Fruit fly (Drosophila melanogaster) S2 (cell line): ENCODE measurements around the gene Ir7g.

Experiments
- CG8478 ChIP-seq: fragments of >200 bp; optimal IDR thresholded peaks from 2 replicates; lab custom pipeline; 2018
- CTCF ChIP-seq, 2 experiments: fragments of >200 bp; optimal IDR thresholded peaks; 2 replicates each; lab custom pipeline; 2018

Gene Ir7g

dm6 chrX:7901153-7902038, 16.9 kb downstream of the Ir7g start, which contains the start of the genes RpS6 and bys:
Gene RpS6 (minus strand): TSS chrX:7901331.
Gene bys (plus strand): TSS chrX:7901880.
- TF ChIP-seq CTCF (optimal IDR thresholded peaks at IDR 0.05; lab: Kevin White, UChicago) (peak in 1 of 2 experiments; percentile 2), CG8478 (lab: Kevin White, UChicago) (no peak)

DNA sequence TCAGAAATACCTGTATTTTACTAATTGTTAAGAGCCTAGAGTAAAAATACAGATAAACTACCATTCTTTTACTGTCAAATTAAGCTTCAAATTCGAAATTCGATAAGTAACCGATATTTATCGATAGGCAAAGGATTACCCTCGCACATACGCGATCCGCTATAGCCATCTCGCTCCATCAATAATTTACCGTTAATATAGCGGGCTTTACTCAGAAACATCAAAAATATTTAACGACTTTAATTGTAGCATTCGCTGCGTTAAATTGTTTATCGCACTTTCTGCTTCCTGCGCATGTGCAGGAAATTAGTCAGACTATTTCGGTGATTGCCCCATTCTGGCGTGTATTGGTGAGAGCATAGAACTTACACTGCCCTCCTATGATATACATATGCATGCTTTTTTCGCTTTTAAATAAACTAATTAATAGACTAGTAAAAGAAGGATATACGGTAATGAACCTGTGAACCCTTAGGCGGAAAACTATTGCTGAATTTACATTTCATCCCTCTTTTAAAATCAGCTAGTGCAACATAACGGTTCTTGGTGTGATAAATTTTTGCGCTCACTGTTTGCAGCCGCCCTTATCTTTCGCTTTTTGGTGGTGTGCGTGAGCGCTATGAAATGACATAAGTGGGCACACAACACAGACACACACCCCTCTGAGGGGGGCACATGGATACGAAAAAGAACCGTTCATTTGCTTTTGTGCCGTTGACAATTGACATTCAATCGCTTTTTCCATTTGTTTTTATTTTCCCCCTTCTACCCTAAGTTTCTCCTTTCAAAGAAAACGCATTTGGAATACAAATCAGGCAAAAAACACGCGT, 24.0 kb downstream of the Ir7g start, which contains the start of the genes dpr14 and spidey:
Gene dpr14 (minus strand): TSS at position 48 of the 830 bp plus-strand sequence.
Gene spidey (plus strand): TSS at position 693 of the 830 bp plus-strand sequence.
- TF ChIP-seq CG8478 (lab: Kevin White, UChicago) (no peak), CTCF (optimal IDR thresholded peaks at IDR 0.05; lab: Kevin White, UChicago) (no peak)

DNA sequence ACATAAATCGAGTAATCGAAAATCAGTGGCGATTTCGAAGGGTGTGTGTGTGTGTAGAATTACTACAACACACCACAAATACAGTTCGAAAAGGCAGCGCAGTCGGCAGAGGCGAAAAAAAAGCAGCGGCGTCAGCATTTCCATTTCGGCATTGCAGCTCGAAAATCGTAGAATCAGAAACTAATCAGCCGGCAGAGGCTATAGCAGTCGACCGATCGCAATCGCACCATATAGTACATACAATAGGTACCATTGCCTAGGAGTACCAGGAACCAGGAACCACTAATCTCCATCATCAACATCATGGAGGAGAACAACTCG, 24.6 kb downstream of the Ir7g start:
- no peak for TF ChIP-seq CG8478 (lab: Kevin White, UChicago)
- TF ChIP-seq CTCF (optimal IDR thresholded peaks at IDR 0.05; lab: Kevin White, UChicago) = no peak

- TF ChIP-seq CG8478 (lab: Kevin White, UChicago) (no peak), CTCF (optimal IDR thresholded peaks at IDR 0.05; lab: Kevin White, UChicago) (no peak)
These were observed 25.0 kb downstream of the Ir7g start for dm6 chrX:7909482-7909881.

DNA sequence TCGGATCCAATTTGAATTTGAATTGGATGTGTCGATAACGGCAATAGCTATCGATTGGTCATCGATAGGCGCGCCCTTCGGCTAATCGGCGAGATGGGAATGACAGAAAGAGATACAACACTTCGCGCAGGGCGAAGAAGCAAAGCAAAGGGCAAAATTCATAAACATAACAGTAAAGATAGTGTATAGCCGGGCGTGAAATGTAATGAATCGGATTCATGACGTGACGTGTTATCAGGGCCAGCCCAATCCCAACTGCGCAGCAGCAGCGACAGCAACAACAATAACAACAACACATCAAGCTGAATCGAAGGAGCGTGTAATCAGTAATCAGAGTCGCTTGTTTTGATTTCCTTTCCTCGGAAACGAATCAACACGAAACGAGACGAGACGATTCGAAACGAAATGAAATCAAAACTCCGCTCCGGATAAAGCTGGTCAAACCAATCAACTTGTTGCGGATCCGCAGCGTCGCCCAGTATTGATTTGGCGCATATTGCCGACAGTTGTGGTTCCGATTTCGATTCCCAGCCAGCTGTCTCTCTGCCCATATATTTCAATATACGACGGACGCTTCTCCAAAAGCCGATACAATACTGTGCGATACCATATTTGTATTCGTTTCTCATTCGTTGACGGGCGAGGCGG, 27.6 kb downstream of the Ir7g start, which contains the start of gene snz:
Gene snz (plus strand): TSS at position 107 of the 648 bp plus-strand sequence.
- TF ChIP-seq CG8478 (lab: Kevin White, UChicago) (no peak), CTCF (optimal IDR thresholded peaks at IDR 0.05; lab: Kevin White, UChicago) (no peak)

- peak in 1 of 2 experiments; percentile 2 for TF ChIP-seq CTCF (optimal IDR thresholded peaks at IDR 0.05; lab: Kevin White, UChicago)
- no peak for TF ChIP-seq CG8478 (lab: Kevin White, UChicago)
These were observed 35.7 kb downstream of the Ir7g start, which contains the start of the genes hdm and Ykt6 for dm6 chrX:7920081-7920688. Gene hdm (minus strand): TSS chrX:7920131. Gene Ykt6 (plus strand): TSS chrX:7920409.

- TF ChIP-seq CTCF (optimal IDR thresholded peaks at IDR 0.05; lab: Kevin White, UChicago) = no peak
- no peak for TF ChIP-seq CG8478 (lab: Kevin White, UChicago)
These were observed 38.6 kb downstream of the Ir7g start for dm6 chrX:7923063-7923462.

DNA sequence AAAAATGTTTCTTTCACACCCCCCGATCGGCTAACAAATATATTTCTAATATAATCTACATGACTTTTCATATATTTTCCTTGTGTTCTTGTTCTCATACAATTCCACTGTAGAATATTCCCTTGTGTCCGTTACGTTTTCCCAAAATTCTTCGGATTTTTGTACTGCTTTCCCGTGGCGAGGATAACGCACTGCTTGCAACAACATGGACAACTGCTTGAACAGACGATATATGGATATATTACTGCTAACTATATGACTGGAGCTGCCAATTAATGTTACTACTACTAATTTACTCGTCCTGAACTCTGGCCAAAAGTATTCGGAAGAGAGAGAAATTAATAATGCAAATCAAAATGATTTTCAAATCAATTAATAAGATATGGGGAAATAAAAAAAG, 40.5 kb downstream of the Ir7g start:
- TF ChIP-seq CTCF (optimal IDR thresholded peaks at IDR 0.05; lab: Kevin White, UChicago) (no peak), CG8478 (lab: Kevin White, UChicago) (no peak)

- no peak for TF ChIP-seq CG8478 (lab: Kevin White, UChicago)
- no peak for TF ChIP-seq CTCF (optimal IDR thresholded peaks at IDR 0.05; lab: Kevin White, UChicago)
These were observed 46.0 kb downstream of the Ir7g start for dm6 chrX:7930236-7931027.

DNA sequence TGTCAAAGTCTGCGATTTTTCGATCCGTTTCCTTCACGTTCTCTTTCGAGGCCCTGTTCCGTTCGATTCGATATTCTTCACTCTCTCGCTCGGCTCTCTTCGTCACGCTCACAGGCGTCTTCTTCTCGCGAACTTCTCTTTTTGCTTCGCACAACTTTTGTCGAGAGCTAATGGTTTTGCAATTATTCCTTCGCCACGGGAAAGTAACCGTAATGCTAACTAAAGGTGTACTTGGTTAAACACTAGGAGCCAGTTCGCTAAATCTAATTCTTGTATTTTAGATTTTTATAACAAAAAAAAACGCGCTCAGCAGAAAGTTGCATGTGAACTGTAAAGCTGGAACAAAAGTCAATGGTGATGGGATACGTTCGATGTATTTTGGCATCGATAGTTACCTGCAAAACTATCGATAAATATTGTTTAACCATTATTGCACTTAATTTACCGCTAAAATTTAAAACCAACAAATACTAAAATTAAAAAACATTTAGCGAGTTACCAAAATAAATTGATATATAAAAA, 46.6 kb downstream of the Ir7g start, which contains the start of gene mahe:
Gene mahe (minus strand): TSS at position 355 of the 522 bp plus-strand sequence.
- TF ChIP-seq CG8478 (lab: Kevin White, UChicago) = no peak
- TF ChIP-seq CTCF (optimal IDR thresholded peaks at IDR 0.05; lab: Kevin White, UChicago) = no peak

- TF ChIP-seq CG8478 (lab: Kevin White, UChicago) (no peak), CTCF (optimal IDR thresholded peaks at IDR 0.05; lab: Kevin White, UChicago) (peak in 1 of 2 experiments; percentile 34)
These were observed 48.9 kb downstream of the Ir7g start, which contains the start of the genes Dhdds and RpS14a for dm6 chrX:7933210-7933915. Gene Dhdds (minus strand): TSS chrX:7933351. Gene RpS14a (plus strand): TSS chrX:7933742.

DNA sequence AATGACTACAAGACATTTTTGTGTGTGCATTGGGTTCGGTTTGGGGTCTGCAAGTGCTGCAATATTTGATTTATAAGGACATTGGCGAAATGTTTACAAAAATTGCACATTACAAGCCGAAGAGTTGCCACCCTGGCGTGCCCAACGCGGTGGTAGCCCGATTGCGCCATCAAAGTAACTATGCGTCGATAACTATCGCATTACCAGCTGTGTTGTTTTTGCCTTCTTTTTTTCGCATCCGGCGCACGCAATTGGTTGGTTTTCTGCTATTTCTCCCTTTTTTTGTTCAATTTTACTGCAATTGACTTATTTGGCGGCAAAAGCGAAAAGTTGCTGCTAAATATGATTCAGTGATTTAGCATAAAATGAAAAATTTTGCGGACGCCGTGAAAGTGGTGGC, 50.2 kb downstream of the Ir7g start, which contains the start of gene RpS14b:
Gene RpS14b (plus strand): TSS at position 220 of the 400 bp plus-strand sequence.
- peak in 1 of 2 experiments; percentile 15 for TF ChIP-seq CTCF (optimal IDR thresholded peaks at IDR 0.05; lab: Kevin White, UChicago)
- no peak for TF ChIP-seq CG8478 (lab: Kevin White, UChicago)
